Fruit fly (Drosophila melanogaster) whole organism, embryonic: ENCODE results near the gene nerfin-2.

Experiments
- Abd-B ChIP-seq: fragments of 200-800 bp; sonication (Bioruptor generic); optimal IDR thresholded peaks from 2 replicates; lab custom pipeline; 2018; ENCODE audit warnings: missing biosample characterization, mild to moderate bottlenecking, missing genetic modification characterization, moderate library complexity
- CG10147 ChIP-seq: fragments of 200-800 bp; sonication (Bioruptor generic); optimal IDR thresholded peaks from 2 replicates; lab custom pipeline; 2019; ENCODE audit warnings: missing biosample characterization, mild to moderate bottlenecking, missing genetic modification characterization, moderate library complexity
- CG1024 ChIP-seq: fragments of 200-800 bp; sonication (Bioruptor generic); IDR thresholded peaks from 2 replicates; pipeline ENCODE4 v1.3.6; 2022; ENCODE audit warnings: missing biosample characterization, missing genetic modification characterization
- CG10267 ChIP-seq: fragments of 200-800 bp; sonication (Bioruptor generic); optimal IDR thresholded peaks from 2 replicates; lab custom pipeline; 2018; ENCODE audit warnings: missing biosample characterization, mild to moderate bottlenecking, missing genetic modification characterization, moderate library complexity
- CG12391 ChIP-seq: fragments of 200-800 bp; sonication (Bioruptor generic); optimal IDR thresholded peaks from 3 replicates; lab custom pipeline; 2018; ENCODE audit warnings: missing biosample characterization, mild to moderate bottlenecking, missing genetic modification characterization, moderate library complexity
- CG14014 ChIP-seq: fragments of 200-800 bp; sonication (Bioruptor generic); IDR thresholded peaks from 2 replicates; pipeline ENCODE4 v1.3.6; 2022; ENCODE audit warnings: missing biosample characterization, missing genetic modification characterization
- CG15073 ChIP-seq: fragments of 200-800 bp; sonication (Bioruptor generic); optimal IDR thresholded peaks from 2 replicates; lab custom pipeline; 2016; ENCODE audit warnings: missing biosample characterization, missing genetic modification characterization
- CG15514 ChIP-seq: fragments of 200-800 bp; sonication (Bioruptor generic); optimal IDR thresholded peaks from 3 replicates; lab custom pipeline; 2017; ENCODE audit warnings: missing biosample characterization, missing genetic modification characterization, mild to moderate bottlenecking, moderate library complexity, missing genetic modification reagents
- CG15601 ChIP-seq: fragments of 200-800 bp; sonication (Bioruptor generic); optimal IDR thresholded peaks from 3 replicates; lab custom pipeline; 2019; ENCODE audit warnings: missing biosample characterization, mild to moderate bottlenecking, missing genetic modification characterization, moderate library complexity
- CG17359 ChIP-seq: fragments of 200-800 bp; sonication (Bioruptor generic); optimal IDR thresholded peaks from 3 replicates; lab custom pipeline; 2018; ENCODE audit warnings: missing biosample characterization, mild to moderate bottlenecking, missing genetic modification characterization, moderate library complexity
- CG17361 ChIP-seq: fragments of 200-800 bp; sonication (Bioruptor generic); IDR thresholded peaks from 3 replicates; pipeline ENCODE4 v1.3.6; 2022; ENCODE audit warnings: missing biosample characterization, missing genetic modification characterization
- CG18764 ChIP-seq: fragments of 200-800 bp; sonication (Bioruptor generic); optimal IDR thresholded peaks from 3 replicates; lab custom pipeline; 2016; ENCODE audit warnings: missing biosample characterization, missing genetic modification characterization
- CG2116 ChIP-seq: fragments of 200-800 bp; sonication (Bioruptor generic); optimal IDR thresholded peaks from 3 replicates; lab custom pipeline; 2018; ENCODE audit warnings: missing biosample characterization, mild to moderate bottlenecking, missing genetic modification characterization
- CG3065 ChIP-seq: fragments of 200-800 bp; sonication (Bioruptor generic); optimal IDR thresholded peaks from 2 replicates; lab custom pipeline; 2016; ENCODE audit warnings: missing biosample characterization, missing genetic modification characterization
- CG34376 ChIP-seq: fragments of 200-800 bp; sonication (Bioruptor generic); optimal IDR thresholded peaks from 2 replicates; lab custom pipeline; 2018; ENCODE audit warnings: missing biosample characterization, mild to moderate bottlenecking, missing genetic modification characterization
- CG5953 ChIP-seq: fragments of 200-800 bp; sonication (Bioruptor generic); IDR thresholded peaks from 2 replicates; pipeline ENCODE4 v1.3.6; 2022; ENCODE audit warnings: missing biosample characterization, missing genetic modification characterization
- D ChIP-seq, 2 experiments: fragments of 200-800 bp in 1 of 2; fragments of >200 bp in 1 of 2; sonication (Bioruptor generic) in 1 of 2; optimal IDR thresholded peaks; 2 replicates in 1 of 2; 3 replicates in 1 of 2; lab custom pipeline; 2017; ENCODE audit warnings: mild to moderate bottlenecking in 1 of 2, missing biosample characterization in 1 of 2, missing genetic modification characterization in 1 of 2, missing genetic modification reagents in 1 of 2
- Doc2 ChIP-seq: fragments of 200-800 bp; sonication (Bioruptor generic); IDR thresholded peaks from 2 replicates; pipeline ENCODE4 v1.3.6; 2022; ENCODE audit warnings: missing biosample characterization, missing genetic modification characterization
- E2f1 ChIP-seq: fragments of 200-800 bp; sonication (Bioruptor generic); IDR thresholded peaks from 2 replicates; pipeline ENCODE4 v1.3.6; 2022; ENCODE audit warnings: missing biosample characterization, missing genetic modification characterization
- HLH54F ChIP-seq: fragments of 200-800 bp; sonication (Bioruptor generic); optimal IDR thresholded peaks from 3 replicates; lab custom pipeline; 2016; ENCODE audit warnings: missing biosample characterization, missing genetic modification characterization
- HLHmδ ChIP-seq: fragments of 200-800 bp; sonication (Bioruptor generic); optimal IDR thresholded peaks from 2 replicates; lab custom pipeline; 2018; ENCODE audit warnings: missing biosample characterization, mild to moderate bottlenecking, missing genetic modification characterization, moderate library complexity
- Hr39 ChIP-seq: fragments of >200 bp; optimal IDR thresholded peaks from 2 replicates; lab custom pipeline; 2017
- Hr78 ChIP-seq, 2 experiments: fragments of 200-800 bp in 1 of 2; fragments of >200 bp in 1 of 2; sonication (Bioruptor generic) in 1 of 2; optimal IDR thresholded peaks; 2 replicates each; lab custom pipeline; 2017 to 2019; ENCODE audit warnings: missing biosample characterization in 2 of 2, missing genetic modification characterization in 2 of 2, mild to moderate bottlenecking in 1 of 2, moderate library complexity in 1 of 2
- Mrtf ChIP-seq: fragments of 200-800 bp; sonication (Bioruptor generic); IDR thresholded peaks from 3 replicates; pipeline ENCODE4 v1.3.6; 2022; ENCODE audit warnings: missing biosample characterization, missing genetic modification characterization
- Sin3A ChIP-seq: fragments of >200 bp; optimal IDR thresholded peaks from 2 replicates; lab custom pipeline; 2018
- TFAM ChIP-seq: fragments of 200-800 bp; sonication (Bioruptor generic); optimal IDR thresholded peaks from 2 replicates; lab custom pipeline; 2017; ENCODE audit warnings: missing biosample characterization, missing genetic modification characterization, inconsistent platforms
- Taf1 ChIP-seq: fragments of 200-800 bp; sonication (Bioruptor generic); IDR thresholded peaks from 2 replicates; pipeline ENCODE4 v1.3.6; 2022; ENCODE audit warnings: missing biosample characterization, missing genetic modification characterization
- Xrp1 ChIP-seq: fragments of 200-800 bp; sonication (Bioruptor generic); IDR thresholded peaks from 2 replicates; pipeline ENCODE4 v1.3.6; 2022; ENCODE audit warnings: missing biosample characterization, missing genetic modification characterization
- ato ChIP-seq: fragments of 200-800 bp; sonication (Bioruptor generic); IDR thresholded peaks from 2 replicates; pipeline ENCODE4 v1.3.6; 2022; ENCODE audit warnings: missing biosample characterization, missing genetic modification characterization; ENCODE audit not compliant: partially characterized antibody
- chinmo ChIP-seq: fragments of 200-800 bp; sonication (Bioruptor generic); IDR thresholded peaks from 4 replicates; pipeline ENCODE4 v1.3.6; 2022; ENCODE audit warnings: missing biosample characterization, missing genetic modification characterization; ENCODE audit not compliant: partially characterized antibody
- dan ChIP-seq: fragments of 200-800 bp; sonication (Bioruptor generic); IDR thresholded peaks from 2 replicates; pipeline ENCODE4 v1.3.6; 2022; ENCODE audit warnings: missing biosample characterization, missing genetic modification characterization
- eyg ChIP-seq: fragments of 200-800 bp; sonication (Bioruptor generic); optimal IDR thresholded peaks from 3 replicates; lab custom pipeline; 2016; ENCODE audit warnings: missing biosample characterization, missing genetic modification characterization
- gsb ChIP-seq: fragments of 200-800 bp; sonication (Bioruptor generic); IDR thresholded peaks from 2 replicates; pipeline ENCODE4 v1.3.6; 2022; ENCODE audit warnings: missing biosample characterization, missing genetic modification characterization
- insv ChIP-seq, 2 experiments: fragments of 200-800 bp; sonication (Bioruptor generic); optimal IDR thresholded peaks; 3 replicates each; lab custom pipeline; 2016 to 2018; ENCODE audit warnings: missing biosample characterization in 2 of 2, missing genetic modification characterization in 2 of 2
- jumu ChIP-seq: fragments of 200-800 bp; sonication (Bioruptor generic); optimal IDR thresholded peaks from 3 replicates; lab custom pipeline; 2016; ENCODE audit warnings: missing biosample characterization, missing genetic modification characterization
- klu ChIP-seq: fragments of 200-800 bp; sonication (Bioruptor generic); IDR thresholded peaks from 2 replicates; pipeline ENCODE4 v1.3.6; 2022; ENCODE audit warnings: missing biosample characterization, missing genetic modification characterization
- knrl ChIP-seq: fragments of 200-800 bp; sonication (Bioruptor generic); IDR thresholded peaks from 3 replicates; pipeline ENCODE4 v1.3.6; 2022; ENCODE audit warnings: missing biosample characterization, missing genetic modification characterization; ENCODE audit not compliant: partially characterized antibody
- lilli ChIP-seq: fragments of 200-800 bp; sonication (Bioruptor generic); optimal IDR thresholded peaks from 3 replicates; lab custom pipeline; 2016; ENCODE audit warnings: missing biosample characterization, missing genetic modification characterization
- maf-S ChIP-seq: fragments of 200-800 bp; sonication (Bioruptor generic); optimal IDR thresholded peaks from 2 replicates; lab custom pipeline; 2016; ENCODE audit warnings: missing biosample characterization, missing genetic modification characterization
- nerfin-2 ChIP-seq: fragments of 200-800 bp; sonication (Bioruptor generic); IDR thresholded peaks from 2 replicates; pipeline ENCODE4 v1.3.6; 2022; ENCODE audit warnings: missing biosample characterization, missing genetic modification characterization; ENCODE audit not compliant: partially characterized antibody
- pfk ChIP-seq: fragments of 200-800 bp; sonication (Bioruptor generic); optimal IDR thresholded peaks from 2 replicates; lab custom pipeline; 2018; ENCODE audit warnings: missing biosample characterization, mild to moderate bottlenecking, missing genetic modification characterization, moderate library complexity
- pros ChIP-seq: fragments of 200-800 bp; sonication (Bioruptor generic); optimal IDR thresholded peaks from 3 replicates; lab custom pipeline; 2019; ENCODE audit warnings: missing biosample characterization, mild to moderate bottlenecking, missing genetic modification characterization, moderate library complexity
- pum ChIP-seq: fragments of 200-800 bp; sonication (Bioruptor generic); optimal IDR thresholded peaks from 2 replicates; lab custom pipeline; 2016; ENCODE audit warnings: missing biosample characterization, missing genetic modification characterization
- trh ChIP-seq: fragments of 200-800 bp; sonication (Bioruptor generic); optimal IDR thresholded peaks from 2 replicates; lab custom pipeline; 2016; ENCODE audit warnings: missing biosample characterization, missing genetic modification characterization
- tup ChIP-seq: fragments of 200-800 bp; sonication (Bioruptor generic); optimal IDR thresholded peaks from 2 replicates; lab custom pipeline; 2016; ENCODE audit warnings: missing biosample characterization, mild to moderate bottlenecking, missing genetic modification characterization, moderate library complexity
- vnd ChIP-seq: fragments of 200-800 bp; sonication (Bioruptor generic); IDR thresholded peaks from 3 replicates; pipeline ENCODE4 v1.3.6; 2022; ENCODE audit warnings: missing biosample characterization, missing genetic modification characterization; ENCODE audit not compliant: partially characterized antibody
- vvl ChIP-seq: fragments of 200-800 bp; sonication (Bioruptor generic); IDR thresholded peaks from 2 replicates; pipeline ENCODE4 v1.3.6; 2022; ENCODE audit warnings: missing biosample characterization, missing genetic modification characterization
- yki ChIP-seq: fragments of >200 bp; optimal IDR thresholded peaks from 3 replicates; lab custom pipeline; 2018
- zfh1 ChIP-seq: fragments of 200-800 bp; sonication (Bioruptor generic); IDR thresholded peaks from 3 replicates; pipeline ENCODE4 v1.3.6; 2022; ENCODE audit warnings: missing biosample characterization, missing genetic modification characterization

The nerfin-2 gene

dm6 chr3R:10042664-10043372, 28.1 kb upstream of the nerfin-2 start, which contains the start of the genes Mical and CG3909 (continued):
- peak; percentile 88 for TF ChIP-seq CG17359 (tag; lab: Kevin White, UChicago)
- TF ChIP-seq CG12391 (tag; lab: Kevin White, UChicago), result peak; percentile 94
- peak; percentile 89 for TF ChIP-seq Xrp1 (GFP tag; lab: Robert Waterston, UW)
- no peak for TF ChIP-seq CG15073 (GFP tag; lab: Kevin White, UChicago)
- peak; percentile 76 for TF ChIP-seq gsb (GFP tag; lab: Robert Waterston, UW)
- TF ChIP-seq Mrtf (GFP tag; lab: Robert Waterston, UW), result peak; percentile 78; the same call in 2 of the 3 replicates
- TF ChIP-seq CG34376 (GFP tag; lab: Kevin White, UChicago), result peak; percentile 36
- peak; percentile 87 for TF ChIP-seq Taf1 (GFP tag; lab: Robert Waterston, UW)
- TF ChIP-seq lilli, result peak; percentile 66
- TF ChIP-seq CG15601 (tag; lab: Kevin White, UChicago), result peak; percentile 85
- peak; percentile 89 for TF ChIP-seq zfh1 (GFP tag; lab: Robert Waterston, UW)
- peak; percentile 95 for TF ChIP-seq CG10267 (tag; lab: Kevin White, UChicago)
- TF ChIP-seq TFAM (GFP tag; lab: Kevin White, UChicago), result no peak
- no peak for TF ChIP-seq tup
- TF ChIP-seq nerfin-2 (GFP tag; lab: Robert Waterston, UW), result peak; percentile 84
- TF ChIP-seq CG10147, result peak; percentile 65
- TF ChIP-seq HLHmδ, result peak; percentile 72
- no peak for TF ChIP-seq Doc2 (GFP tag; lab: Robert Waterston, UW)
- TF ChIP-seq CG3065 (GFP tag; lab: Kevin White, UChicago), result peak; percentile 38
- TF ChIP-seq vnd (GFP tag; lab: Robert Waterston, UW), result peak; percentile 38; the same call in 1 of the 3 replicates
- peak; percentile 90 for TF ChIP-seq CG14014 (GFP tag; lab: Robert Waterston, UW)
- no peak for TF ChIP-seq Sin3A (lab: Kevin White, UChicago)
- peak; percentile 93 for TF ChIP-seq E2f1 (GFP tag; lab: Robert Waterston, UW)
- TF ChIP-seq vvl (GFP tag; lab: Robert Waterston, UW), result peak; percentile 97
- no peak for TF ChIP-seq D (optimal IDR thresholded peaks at IDR 0.05; lab: Kevin White, UChicago)
- TF ChIP-seq D (GFP tag; optimal IDR thresholded peaks at IDR 0.05; lab: Kevin White, UChicago), result peak; percentile 59
- peak; percentile 59 for TF ChIP-seq CG15514
- no peak for TF ChIP-seq yki (lab: Kevin White, UChicago)
- TF ChIP-seq CG18764 (GFP tag; lab: Kevin White, UChicago), result peak; percentile 79
- no peak for TF ChIP-seq Hr39 (lab: Kevin White, UChicago)
- peak in 1 of 2 experiments; percentile 59 for TF ChIP-seq Hr78 (GFP tag; optimal IDR thresholded peaks at IDR 0.05; lab: Kevin White, UChicago)
- TF ChIP-seq CG5953 (GFP tag; lab: Robert Waterston, UW), result peak; percentile 67
- peak; percentile 76 for TF ChIP-seq CG1024 (GFP tag; lab: Robert Waterston, UW)
- no peak for TF ChIP-seq pum
- peak; percentile 29 for TF ChIP-seq eyg (GFP tag; lab: Kevin White, UChicago)
- peak; percentile 47 for TF ChIP-seq maf-S (GFP tag; lab: Kevin White, UChicago)
- peak; percentile 81 for TF ChIP-seq klu (GFP tag; lab: Robert Waterston, UW)
- peak; percentile 27 for TF ChIP-seq jumu (GFP tag; lab: Kevin White, UChicago)
- TF ChIP-seq dan (GFP tag; lab: Robert Waterston, UW), result no peak
- peak; percentile 2 for TF ChIP-seq trh (GFP tag; lab: Kevin White, UChicago)
- TF ChIP-seq insv (GFP tag; optimal IDR thresholded peaks at IDR 0.05; lab: Kevin White, UChicago), result peak in 1 of 2 experiments; percentile 46
- TF ChIP-seq CG17361 (GFP tag; lab: Robert Waterston, UW), result peak; percentile 92
- peak; percentile 35 for TF ChIP-seq HLH54F (GFP tag; lab: Kevin White, UChicago)
- TF ChIP-seq ato (GFP tag; lab: Robert Waterston, UW), result peak; percentile 70
- TF ChIP-seq pfk, result no peak
- TF ChIP-seq CG2116 (GFP tag; lab: Kevin White, UChicago), result peak; percentile 66
- peak; percentile 72; the same call in 1 of the 4 replicates for TF ChIP-seq chinmo
- no peak for TF ChIP-seq pros (GFP tag; lab: Kevin White, UChicago)
- peak; percentile 81 for TF ChIP-seq Abd-B (GFP tag; lab: Kevin White, UChicago)
- peak; percentile 21; the same call in 1 of the 3 replicates for TF ChIP-seq knrl (GFP tag; lab: Robert Waterston, UW)
